Worm (Caenorhabditis elegans) whole organism, L2 larva: ENCODE results near the gene T04A6.3.

Experiments used
- C34F6.9 ChIP-seq: fragments of 150-350 bp; optimal IDR thresholded peaks from 2 replicates; lab custom pipeline; 2014; ENCODE audit warnings: missing biosample characterization, missing genetic modification characterization
- lin-13 ChIP-seq: fragments of 150-350 bp; optimal IDR thresholded peaks from 2 replicates; lab custom pipeline; 2014; ENCODE audit warnings: missing biosample characterization, missing genetic modification reagents, missing genetic modification characterization
- lin-39 ChIP-seq: fragments of 150-350 bp; optimal IDR thresholded peaks from 2 replicates; lab custom pipeline; 2014; ENCODE audit warnings: missing biosample characterization, missing genetic modification reagents, missing genetic modification characterization
- nhr-6 ChIP-seq: fragments of 150-350 bp; optimal IDR thresholded peaks from 2 replicates; lab custom pipeline; 2014; ENCODE audit warnings: missing biosample characterization, missing genetic modification characterization
- snpc-4 ChIP-seq: fragments of 150-350 bp; optimal IDR thresholded peaks from 2 replicates; lab custom pipeline; 2014; ENCODE audit warnings: missing biosample characterization, missing genetic modification characterization

ce11 chrIII:7622922-7623321 is 14.8 kb upstream of the T04A6.3 start:
- TF ChIP-seq nhr-6 (tag; lab: Kevin White, UChicago) (no peak), snpc-4 (tag; lab: Kevin White, UChicago) (no peak), lin-39 (tag; lab: Kevin White, UChicago) (no peak), C34F6.9 (tag; lab: Kevin White, UChicago) (no peak), lin-13 (GFP tag; lab: Kevin White, UChicago) (no peak)
